Fruit fly (Drosophila melanogaster): Measurements from ENCODE around the gene CG12480.
A peak's percentile ranks its signal among the peaks of the same experiment; 100 is the strongest.

Gene CG12480

dm6 chrX:14208426-14209208 lies 39.2 kb downstream of the CG12480 start (continued):
- TF ChIP-seq CG17829 (tag; optimal IDR thresholded peaks at IDR 0.05) (peak; percentile 60), Abd-B (GFP tag; optimal IDR thresholded peaks at IDR 0.05) (no peak), CG2875 (GFP tag; optimal IDR thresholded peaks at IDR 0.05) (peak; percentile 19), CG10959 (GFP tag; IDR thresholded peaks at IDR 0.05) (peak; percentile 29; the same call in 1 of the 2 replicates), kni (GFP tag; optimal IDR thresholded peaks at IDR 0.05) (peak; percentile 16), kah (GFP tag; optimal IDR thresholded peaks at IDR 0.05) (peak; percentile 49), vvl (GFP tag; IDR thresholded peaks at IDR 0.05) (peak; percentile 91), odd (GFP tag; optimal IDR thresholded peaks at IDR 0.05) (peak; percentile 26), CG10654 (GFP tag; optimal IDR thresholded peaks at IDR 0.05) (peak; percentile 34), ems (GFP tag; optimal IDR thresholded peaks at IDR 0.05) (peak; percentile 47), Kr (GFP tag; optimal IDR thresholded peaks at IDR 0.05) (no peak), Myb (GFP tag; optimal IDR thresholded peaks at IDR 0.05) (peak; percentile 1), sob (GFP tag; IDR thresholded peaks at IDR 0.05) (peak; percentile 51; the same call in 1 of the 2 replicates), tap (tag; optimal IDR thresholded peaks at IDR 0.05) (peak; percentile 63), CG9727 (GFP tag; optimal IDR thresholded peaks at IDR 0.05) (peak; percentile 73), HHEX (GFP tag; optimal IDR thresholded peaks at IDR 0.05) (peak; percentile 48), luna (GFP tag; optimal IDR thresholded peaks at IDR 0.05) (no peak), ewg (GFP tag; optimal IDR thresholded peaks at IDR 0.05) (peak; percentile 14), CG16863 (GFP tag; optimal IDR thresholded peaks at IDR 0.05) (peak; percentile 36), unpg (GFP tag; optimal IDR thresholded peaks at IDR 0.05) (peak; percentile 73), vfl (GFP tag; optimal IDR thresholded peaks at IDR 0.05) (no peak), CG15479 (GFP tag; optimal IDR thresholded peaks at IDR 0.05) (peak; percentile 19), Sry-β (GFP tag; optimal IDR thresholded peaks at IDR 0.05) (peak; percentile 9), Nf-YA (GFP tag; IDR thresholded peaks at IDR 0.05) (peak; percentile 44; the same call in 1 of the 2 replicates), twi (tag; optimal IDR thresholded peaks at IDR 0.05) (no peak), CG30431 (GFP tag; optimal IDR thresholded peaks at IDR 0.05) (peak; percentile 7), bowl (GFP tag; IDR thresholded peaks at IDR 0.05) (no peak), wek (GFP tag; optimal IDR thresholded peaks at IDR 0.05) (no peak), CG1603 (tag; optimal IDR thresholded peaks at IDR 0.05) (peak; percentile 40), mirr (GFP tag; optimal IDR thresholded peaks at IDR 0.05) (no peak), slbo (GFP tag; IDR thresholded peaks at IDR 0.05) (peak; percentile 24; the same call in 1 of the 2 replicates), CG18599 (GFP tag; optimal IDR thresholded peaks at IDR 0.05) (peak; percentile 59), Dad (GFP tag; optimal IDR thresholded peaks at IDR 0.05) (peak; percentile 2), PHDP (tag; optimal IDR thresholded peaks at IDR 0.05) (peak; percentile 63), CG2712 (tag; optimal IDR thresholded peaks at IDR 0.05) (peak; percentile 71), insv (GFP tag; optimal IDR thresholded peaks at IDR 0.05) (no peak), dimm (GFP tag; IDR thresholded peaks at IDR 0.05) (no peak), CG6813 (GFP tag; optimal IDR thresholded peaks at IDR 0.05) (peak; percentile 77), ci (GFP tag; IDR thresholded peaks at IDR 0.05) (peak; percentile 90), nmo (GFP tag; optimal IDR thresholded peaks at IDR 0.05) (peak; percentile 61), Rfx (GFP tag; IDR thresholded peaks at IDR 0.05) (peak; percentile 15; the same call in 1 of the 2 replicates), CG13624 (GFP tag; optimal IDR thresholded peaks at IDR 0.05) (peak; percentile 6), CG14050 (GFP tag; IDR thresholded peaks at IDR 0.05) (peak; percentile 61), gcm2 (GFP tag; optimal IDR thresholded peaks at IDR 0.05) (peak; percentile 29), CG11696 (GFP tag; IDR thresholded peaks at IDR 0.05) (peak; percentile 94), toy (GFP tag; IDR thresholded peaks at IDR 0.05) (no peak), Asciz (GFP tag; optimal IDR thresholded peaks at IDR 0.05) (peak; percentile 83), CG8359 (GFP tag; optimal IDR thresholded peaks at IDR 0.05; ENCODE audit: borderline replicate concordance) (peak; percentile 60), jigr1 (GFP tag; IDR thresholded peaks at IDR 0.05) (no peak)
